Fruit fly (Drosophila melanogaster) whole organism, embryonic: ENCODE data around the gene NdufA3.

Experiments used
- Atf6 ChIP-seq: fragments of 200-800 bp; sonication (Bioruptor generic); IDR thresholded peaks from 2 replicates; pipeline ENCODE4 v1.3.6; 2022; ENCODE audit warnings: missing biosample characterization, missing genetic modification characterization
- C15 ChIP-seq: fragments of 200-800 bp; sonication (Bioruptor generic); IDR thresholded peaks from 3 replicates; pipeline ENCODE4 v1.3.6; 2022; ENCODE audit warnings: missing biosample characterization, missing genetic modification characterization
- CG10462 ChIP-seq: fragments of 200-800 bp; sonication (Bioruptor generic); optimal IDR thresholded peaks from 2 replicates; lab custom pipeline; 2016; ENCODE audit warnings: missing biosample characterization, missing genetic modification characterization
- CG10979 ChIP-seq: fragments of 200-800 bp; sonication (Bioruptor generic); optimal IDR thresholded peaks from 2 replicates; lab custom pipeline; 2018; ENCODE audit warnings: missing biosample characterization, mild to moderate bottlenecking, missing genetic modification characterization, moderate library complexity
- CG11247 ChIP-seq: fragments of 200-800 bp; sonication (Bioruptor generic); IDR thresholded peaks from 2 replicates; pipeline ENCODE4 v1.3.6; 2022; ENCODE audit warnings: missing biosample characterization, missing genetic modification characterization
- CG11456 ChIP-seq: fragments of 200-800 bp; sonication (Bioruptor generic); IDR thresholded peaks from 3 replicates; pipeline ENCODE4 v1.3.6; 2022; ENCODE audit warnings: missing biosample characterization, missing genetic modification characterization
- CG13424 ChIP-seq: fragments of 200-800 bp; sonication (Bioruptor generic); optimal IDR thresholded peaks from 2 replicates; lab custom pipeline; 2019; ENCODE audit warnings: missing biosample characterization, mild to moderate bottlenecking, missing genetic modification characterization, moderate library complexity
- CG14014 ChIP-seq: fragments of 200-800 bp; sonication (Bioruptor generic); IDR thresholded peaks from 2 replicates; pipeline ENCODE4 v1.3.6; 2022; ENCODE audit warnings: missing biosample characterization, missing genetic modification characterization
- CG1603 ChIP-seq: fragments of 200-800 bp; sonication (Bioruptor generic); optimal IDR thresholded peaks from 2 replicates; lab custom pipeline; 2019; ENCODE audit warnings: missing biosample characterization, mild to moderate bottlenecking, missing genetic modification characterization, moderate library complexity
- CG17359 ChIP-seq: fragments of 200-800 bp; sonication (Bioruptor generic); optimal IDR thresholded peaks from 3 replicates; lab custom pipeline; 2018; ENCODE audit warnings: missing biosample characterization, mild to moderate bottlenecking, missing genetic modification characterization, moderate library complexity
- CG1832 ChIP-seq: fragments of 200-800 bp; sonication (Bioruptor generic); optimal IDR thresholded peaks from 2 replicates; lab custom pipeline; 2017; ENCODE audit warnings: missing biosample characterization, mild to moderate bottlenecking, missing genetic modification characterization, inconsistent platforms
- CG34224 ChIP-seq: fragments of 200-800 bp; sonication (Bioruptor generic); IDR thresholded peaks from 3 replicates; pipeline ENCODE4 v1.3.6; 2022; ENCODE audit warnings: missing biosample characterization, missing genetic modification characterization; ENCODE audit not compliant: partially characterized antibody
- CG3847 ChIP-seq: fragments of 200-800 bp; sonication (Bioruptor generic); IDR thresholded peaks from 2 replicates; pipeline ENCODE4 v1.3.6; 2022; ENCODE audit warnings: missing biosample characterization, missing genetic modification characterization
- CG42726 ChIP-seq: fragments of 200-800 bp; sonication (Bioruptor generic); IDR thresholded peaks from 2 replicates; pipeline ENCODE4 v1.3.6; 2022; ENCODE audit warnings: missing biosample characterization, missing genetic modification characterization; ENCODE audit not compliant: partially characterized antibody
- CG6175 ChIP-seq: fragments of 200-800 bp; sonication (Bioruptor generic); IDR thresholded peaks from 3 replicates; pipeline ENCODE4 v1.3.6; 2022; ENCODE audit warnings: missing biosample characterization, missing genetic modification characterization
- CG6272 ChIP-seq: fragments of 200-800 bp; sonication (Bioruptor generic); IDR thresholded peaks from 2 replicates; pipeline ENCODE4 v1.3.6; 2022; ENCODE audit warnings: missing biosample characterization, missing genetic modification characterization
- CG6654 ChIP-seq: fragments of 200-800 bp; sonication (Bioruptor generic); optimal IDR thresholded peaks from 2 replicates; lab custom pipeline; 2017; ENCODE audit warnings: missing biosample characterization, mild to moderate bottlenecking, missing genetic modification characterization
- CG6689 ChIP-seq: fragments of 200-800 bp; sonication (Bioruptor generic); IDR thresholded peaks from 2 replicates; pipeline ENCODE4 v1.3.6; 2022; ENCODE audit warnings: missing biosample characterization, missing genetic modification characterization
- CG9609 ChIP-seq: fragments of 200-800 bp; sonication (Bioruptor generic); optimal IDR thresholded peaks from 3 replicates; lab custom pipeline; 2016; ENCODE audit warnings: missing biosample characterization, missing genetic modification characterization
- CG9727 ChIP-seq: fragments of 200-800 bp; sonication (Bioruptor generic); optimal IDR thresholded peaks from 3 replicates; lab custom pipeline; 2017; ENCODE audit warnings: missing biosample characterization, mild to moderate bottlenecking, missing genetic modification characterization
- Deaf1 ChIP-seq: fragments of 200-800 bp; optimal IDR thresholded peaks from 3 replicates; lab custom pipeline; 2019; ENCODE audit warnings: missing biosample characterization, mild to moderate bottlenecking, missing genetic modification characterization, moderate library complexity
- Dll ChIP-seq: fragments of 200-800 bp; sonication (Bioruptor generic); IDR thresholded peaks from 4 replicates; pipeline ENCODE4 v1.3.6; 2022; ENCODE audit warnings: missing biosample characterization, missing genetic modification characterization; ENCODE audit not compliant: partially characterized antibody
- Hand ChIP-seq: fragments of 200-800 bp; sonication (Bioruptor generic); optimal IDR thresholded peaks from 2 replicates; lab custom pipeline; 2017; ENCODE audit warnings: mild to moderate bottlenecking, missing biosample characterization, missing genetic modification reagents, missing genetic modification characterization
- Lpt ChIP-seq: fragments of >200 bp; optimal IDR thresholded peaks from 2 replicates; lab custom pipeline; 2018; ENCODE audit warnings: missing biosample characterization, missing genetic modification characterization
- MESR4 ChIP-seq: fragments of 200-800 bp; sonication (Bioruptor generic); optimal IDR thresholded peaks from 2 replicates; lab custom pipeline; 2018; ENCODE audit warnings: missing biosample characterization, mild to moderate bottlenecking, missing genetic modification characterization, moderate library complexity
- NK7.1 ChIP-seq: fragments of 200-800 bp; sonication (Bioruptor generic); optimal IDR thresholded peaks from 3 replicates; lab custom pipeline; 2016; ENCODE audit warnings: missing biosample characterization, missing genetic modification characterization
- Rfx ChIP-seq: fragments of 200-800 bp; sonication (Bioruptor generic); IDR thresholded peaks from 2 replicates; pipeline ENCODE4 v1.3.6; 2022; ENCODE audit warnings: missing biosample characterization, missing genetic modification characterization
- Rx ChIP-seq: fragments of 200-800 bp; sonication (Bioruptor generic); IDR thresholded peaks from 2 replicates; pipeline ENCODE4 v1.3.6; 2022; ENCODE audit warnings: missing biosample characterization, missing genetic modification characterization
- Sin3A ChIP-seq: fragments of >200 bp; optimal IDR thresholded peaks from 2 replicates; lab custom pipeline; 2018
- Six4 ChIP-seq: fragments of 200-800 bp; sonication (Bioruptor generic); optimal IDR thresholded peaks from 2 replicates; lab custom pipeline; 2016; ENCODE audit warnings: missing biosample characterization, missing genetic modification characterization
- Spps ChIP-seq: fragments of 200-800 bp; sonication (Bioruptor generic); optimal IDR thresholded peaks from 2 replicates; lab custom pipeline; 2018; ENCODE audit warnings: missing biosample characterization, mild to moderate bottlenecking, missing genetic modification characterization
- Tbp ChIP-seq: fragments of >200 bp; optimal IDR thresholded peaks from 2 replicates; lab custom pipeline; 2018; ENCODE audit warnings: missing biosample characterization, missing genetic modification characterization
- ap ChIP-seq: fragments of 200-800 bp; sonication (Bioruptor generic); IDR thresholded peaks from 2 replicates; pipeline ENCODE4 v1.3.6; 2022; ENCODE audit warnings: missing biosample characterization, missing genetic modification characterization
- bowl ChIP-seq: fragments of 200-800 bp; sonication (Bioruptor generic); IDR thresholded peaks from 2 replicates; pipeline ENCODE4 v1.3.6; 2022; ENCODE audit warnings: missing biosample characterization, missing genetic modification characterization
- crp ChIP-seq, 2 experiments: fragments of 200-800 bp; sonication (Bioruptor generic); optimal IDR thresholded peaks; 2 replicates in 1 of 2; 3 replicates in 1 of 2; lab custom pipeline; 2017; ENCODE audit warnings: missing biosample characterization in 2 of 2, missing genetic modification characterization in 2 of 2, mild to moderate bottlenecking in 1 of 2, moderate library complexity in 1 of 2
- da ChIP-seq: fragments of 200-800 bp; sonication (Bioruptor generic); optimal IDR thresholded peaks from 2 replicates; lab custom pipeline; 2016; ENCODE audit warnings: missing biosample characterization, missing genetic modification characterization
- dimm ChIP-seq: fragments of 200-800 bp; sonication (Bioruptor generic); IDR thresholded peaks from 2 replicates; pipeline ENCODE4 v1.3.6; 2022; ENCODE audit warnings: missing biosample characterization, missing genetic modification characterization
- eve ChIP-seq, 2 experiments: fragments of >200 bp; optimal IDR thresholded peaks; 2 replicates each; lab custom pipeline; 2017; ENCODE audit warnings: missing biosample characterization in 2 of 2, missing genetic modification characterization in 2 of 2
- gcm2 ChIP-seq: fragments of 200-800 bp; sonication (Bioruptor generic); optimal IDR thresholded peaks from 2 replicates; lab custom pipeline; 2016; ENCODE audit warnings: missing biosample characterization, missing genetic modification characterization
- grau ChIP-seq: fragments of 200-800 bp; optimal IDR thresholded peaks from 3 replicates; lab custom pipeline; 2019; ENCODE audit warnings: missing biosample characterization, mild to moderate bottlenecking, missing genetic modification characterization, moderate library complexity
- inv ChIP-seq: fragments of 200-800 bp; sonication (Bioruptor generic); IDR thresholded peaks from 2 replicates; pipeline ENCODE4 v1.3.6; 2022; ENCODE audit warnings: missing biosample characterization, missing genetic modification characterization; ENCODE audit not compliant: partially characterized antibody
- jigr1 ChIP-seq: fragments of 200-800 bp; sonication (Bioruptor generic); IDR thresholded peaks from 3 replicates; pipeline ENCODE4 v1.3.6; 2022; ENCODE audit warnings: missing biosample characterization, missing genetic modification characterization
- klu ChIP-seq: fragments of 200-800 bp; sonication (Bioruptor generic); IDR thresholded peaks from 2 replicates; pipeline ENCODE4 v1.3.6; 2022; ENCODE audit warnings: missing biosample characterization, missing genetic modification characterization
- lbe ChIP-seq: fragments of 200-800 bp; sonication (Bioruptor generic); optimal IDR thresholded peaks from 2 replicates; lab custom pipeline; 2016; ENCODE audit warnings: missing biosample characterization, mild to moderate bottlenecking, missing genetic modification characterization
- nom ChIP-seq: fragments of 200-800 bp; sonication (Bioruptor generic); optimal IDR thresholded peaks from 2 replicates; lab custom pipeline; 2017; ENCODE audit warnings: missing biosample characterization, missing genetic modification characterization, mild to moderate bottlenecking, moderate library complexity, missing genetic modification reagents
- p53 ChIP-seq: fragments of 200-800 bp; sonication (Bioruptor generic); optimal IDR thresholded peaks from 2 replicates; lab custom pipeline; 2016; ENCODE audit warnings: missing biosample characterization, missing genetic modification characterization
- prd ChIP-seq, 3 experiments: fragments of >200 bp in 2 of 3; fragments of 200-800 bp in 1 of 3; sonication (Bioruptor generic) in 1 of 3; optimal IDR thresholded peaks in 2 of 3; IDR thresholded peaks in 1 of 3; 2 replicates in 2 of 3; 3 replicates in 1 of 3; pipeline versions ENCODE4 v1.3.6 to Lab custom; 2017 to 2022; ENCODE audit warnings: missing biosample characterization in 1 of 3, missing genetic modification characterization in 1 of 3
- sd ChIP-seq: fragments of 200-800 bp; sonication (Bioruptor generic); optimal IDR thresholded peaks from 3 replicates; lab custom pipeline; 2018; ENCODE audit warnings: missing biosample characterization, mild to moderate bottlenecking, missing genetic modification characterization, moderate library complexity
- sima ChIP-seq: fragments of 200-800 bp; sonication (Bioruptor generic); optimal IDR thresholded peaks from 2 replicates; lab custom pipeline; 2016; ENCODE audit warnings: missing biosample characterization, missing genetic modification characterization
- usp ChIP-seq: fragments of >200 bp; optimal IDR thresholded peaks from 2 replicates; lab custom pipeline; 2017; ENCODE audit warnings: missing biosample characterization, missing genetic modification characterization
- zfh2 ChIP-seq: fragments of 200-800 bp; sonication (Bioruptor generic); optimal IDR thresholded peaks from 2 replicates; lab custom pipeline; 2016; ENCODE audit warnings: missing biosample characterization, missing genetic modification characterization

NdufA3 gene

DNA sequence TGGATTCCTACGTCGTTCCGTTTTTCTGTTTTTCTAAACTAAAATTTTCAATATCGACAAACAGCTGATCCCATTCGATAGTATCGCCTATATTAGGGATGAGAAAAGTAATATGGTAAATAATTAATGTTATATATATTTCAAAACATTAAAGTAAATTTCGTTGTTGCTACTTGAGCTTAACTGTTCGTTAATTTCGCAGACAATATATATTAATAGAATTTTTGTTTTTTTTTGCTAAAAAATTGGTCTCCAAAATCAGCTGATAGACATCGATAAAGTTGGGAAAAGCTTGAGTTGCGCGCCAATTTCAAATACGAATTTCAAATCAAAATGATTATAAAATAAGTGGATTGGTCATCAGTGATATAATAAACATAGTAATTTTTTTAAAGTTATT lies 36.5 kb upstream of the NdufA3 start, which contains the start of gene CG12118 (continued):
- TF ChIP-seq p53 (GFP tag; lab: Kevin White, UChicago) (no peak), CG17359 (tag; lab: Kevin White, UChicago) (peak; percentile 80), CG14014 (GFP tag; lab: Robert Waterston, UW) (peak; percentile 52; the same call in 1 of the 2 replicates), Lpt (GFP tag; lab: Kevin White, UChicago) (no peak), bowl (GFP tag; lab: Robert Waterston, UW) (no peak), Hand (peak; percentile 32), CG6175 (GFP tag; lab: Robert Waterston, UW) (0 out of 3 replicates have a peak, but pooled peaks have one; percentile 22), usp (GFP tag; lab: Kevin White, UChicago) (no peak), prd (optimal IDR thresholded peaks at IDR 0.05; lab: Kevin White, UChicago) (no peak), prd (GFP tag; IDR thresholded peaks at IDR 0.05; lab: Robert Waterston, UW) (peak; percentile 87), gcm2 (GFP tag; lab: Kevin White, UChicago) (peak; percentile 13), CG42726 (GFP tag; lab: Robert Waterston, UW) (peak; percentile 70; the same call in 1 of the 2 replicates), sd (tag; lab: Kevin White, UChicago) (peak; percentile 60), Deaf1 (tag; lab: Kevin White, UChicago) (peak; percentile 36), CG10462 (GFP tag; lab: Kevin White, UChicago) (peak; percentile 72), dimm (GFP tag; lab: Robert Waterston, UW) (peak; percentile 39; the same call in 1 of the 2 replicates), zfh2 (GFP tag; lab: Kevin White, UChicago) (peak; percentile 69), Spps (tag; lab: Kevin White, UChicago) (peak; percentile 67), Atf6 (GFP tag; lab: Robert Waterston, UW) (peak; percentile 79), C15 (peak; percentile 61; the same call in 1 of the 3 replicates), MESR4 (GFP tag; lab: Kevin White, UChicago) (no peak), CG1603 (tag; lab: Kevin White, UChicago) (peak; percentile 35), klu (peak; percentile 41; the same call in 1 of the 2 replicates), Rx (GFP tag; lab: Robert Waterston, UW) (peak; percentile 45; the same call in 1 of the 2 replicates), lbe (GFP tag; lab: Kevin White, UChicago) (peak; percentile 84), CG13424 (peak; percentile 84), ap (GFP tag; lab: Robert Waterston, UW) (peak; percentile 61; the same call in 1 of the 2 replicates), CG1832 (GFP tag; lab: Kevin White, UChicago) (no peak), Tbp (GFP tag; lab: Kevin White, UChicago) (no peak), eve (GFP tag; optimal IDR thresholded peaks at IDR 0.05; lab: Kevin White, UChicago) (no peak), CG10979 (tag; lab: Kevin White, UChicago) (peak; percentile 72), da (GFP tag; lab: Kevin White, UChicago) (no peak), NK7.1 (GFP tag; lab: Kevin White, UChicago) (no peak), CG9609 (GFP tag; lab: Kevin White, UChicago) (peak; percentile 7), crp (GFP tag; optimal IDR thresholded peaks at IDR 0.05; lab: Kevin White, UChicago) (peak; percentile 87 to 98), CG6689 (GFP tag; lab: Robert Waterston, UW) (peak; percentile 80), sima (GFP tag; lab: Kevin White, UChicago) (no peak), CG34224 (GFP tag; lab: Robert Waterston, UW) (peak; percentile 91), CG9727 (GFP tag; lab: Kevin White, UChicago) (peak; percentile 84), CG11247 (GFP tag; lab: Robert Waterston, UW) (peak; percentile 83), CG11456 (peak; percentile 81), CG6654 (GFP tag; lab: Kevin White, UChicago) (no peak), jigr1 (no peak), CG6272 (GFP tag; lab: Robert Waterston, UW) (peak; percentile 80), Sin3A (lab: Kevin White, UChicago) (no peak), inv (GFP tag; lab: Robert Waterston, UW) (peak; percentile 73), Dll (GFP tag; lab: Robert Waterston, UW) (peak; percentile 97), Rfx (peak; percentile 78), nom (GFP tag; lab: Kevin White, UChicago) (no peak), grau (tag; lab: Kevin White, UChicago) (peak; percentile 67), CG3847 (GFP tag; lab: Robert Waterston, UW) (peak; percentile 80), Six4 (GFP tag; lab: Kevin White, UChicago) (peak; percentile 72)
